Fruit fly (Drosophila melanogaster) ovary, adult (tissue): ENCODE data around the gene AIF.

ENCODE experiments used
- CG17801 ChIP-seq: fragments of 200-800 bp; optimal IDR thresholded peaks from 2 replicates; lab custom pipeline; 2019; ENCODE audit warnings: missing biosample characterization, mild to moderate bottlenecking, missing genetic modification characterization, moderate library complexity; ENCODE audit not compliant: partially characterized antibody

AIF gene

DNA sequence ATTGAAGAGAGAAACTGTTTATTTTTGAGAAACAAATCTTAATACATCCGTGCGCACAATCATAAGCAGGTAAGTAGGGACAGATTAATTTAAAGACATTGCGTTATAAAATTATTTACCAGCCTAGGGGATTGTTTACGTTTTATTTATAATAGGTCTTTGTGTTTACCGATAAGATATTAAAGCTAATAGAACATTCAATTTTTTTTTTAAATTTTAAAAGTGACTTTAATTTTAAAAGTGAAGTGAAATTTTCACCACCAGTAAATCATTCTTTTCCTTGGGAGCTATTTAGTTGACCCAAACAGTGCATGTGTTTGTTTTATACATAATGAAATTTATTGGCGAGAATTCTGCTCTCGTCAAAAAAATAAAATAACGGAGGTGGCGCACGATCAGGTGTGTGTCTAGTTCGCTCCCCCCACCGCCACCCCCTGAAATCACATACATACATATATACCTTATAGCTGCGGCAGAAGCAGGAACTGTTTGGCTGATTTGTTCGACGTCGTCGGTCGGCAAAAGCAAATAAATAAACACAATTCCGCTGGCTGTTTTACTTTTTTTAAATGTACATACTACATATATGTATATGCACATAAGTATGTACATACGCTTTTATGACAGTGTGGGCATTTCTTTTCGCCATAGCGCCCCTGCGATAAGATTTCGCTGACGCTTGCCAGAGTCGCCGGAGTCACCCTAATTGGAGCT lies 24.5 kb downstream of the AIF start:
- TF ChIP-seq CG17801 (GFP tag; lab: Kevin White, UChicago) = peak; percentile 45

DNA sequence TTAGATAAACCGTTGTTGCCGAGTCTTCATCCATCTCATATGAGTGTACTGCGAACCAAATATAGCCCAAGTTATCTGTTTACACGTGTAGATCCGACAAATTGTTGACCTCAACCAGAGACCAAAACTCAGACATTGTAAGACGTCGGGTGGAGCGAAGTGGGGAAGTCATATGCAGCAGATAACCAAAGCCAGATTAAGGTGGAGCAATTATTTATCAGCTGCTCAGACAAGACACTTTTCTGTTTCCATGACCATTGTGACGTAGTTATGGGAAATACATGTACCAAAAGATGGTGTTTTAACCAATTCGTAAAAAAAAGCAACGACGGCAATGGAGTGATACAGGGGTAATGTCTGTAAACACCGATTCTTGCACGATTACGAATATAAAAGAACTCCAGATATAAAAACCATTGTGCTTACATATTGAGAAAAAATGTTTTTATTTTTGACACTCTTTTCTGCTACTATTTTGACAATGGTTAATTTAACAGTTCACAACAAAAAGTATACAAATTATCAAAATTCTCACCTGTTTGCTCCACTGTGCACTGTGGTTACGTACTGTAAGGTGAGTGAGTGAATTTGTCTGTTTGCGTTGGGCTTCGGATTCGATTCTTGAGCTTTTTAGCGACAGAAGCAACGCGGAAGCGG lies 25.9 kb downstream of the AIF start:
- TF ChIP-seq CG17801 (GFP tag; lab: Kevin White, UChicago) = no peak

DNA sequence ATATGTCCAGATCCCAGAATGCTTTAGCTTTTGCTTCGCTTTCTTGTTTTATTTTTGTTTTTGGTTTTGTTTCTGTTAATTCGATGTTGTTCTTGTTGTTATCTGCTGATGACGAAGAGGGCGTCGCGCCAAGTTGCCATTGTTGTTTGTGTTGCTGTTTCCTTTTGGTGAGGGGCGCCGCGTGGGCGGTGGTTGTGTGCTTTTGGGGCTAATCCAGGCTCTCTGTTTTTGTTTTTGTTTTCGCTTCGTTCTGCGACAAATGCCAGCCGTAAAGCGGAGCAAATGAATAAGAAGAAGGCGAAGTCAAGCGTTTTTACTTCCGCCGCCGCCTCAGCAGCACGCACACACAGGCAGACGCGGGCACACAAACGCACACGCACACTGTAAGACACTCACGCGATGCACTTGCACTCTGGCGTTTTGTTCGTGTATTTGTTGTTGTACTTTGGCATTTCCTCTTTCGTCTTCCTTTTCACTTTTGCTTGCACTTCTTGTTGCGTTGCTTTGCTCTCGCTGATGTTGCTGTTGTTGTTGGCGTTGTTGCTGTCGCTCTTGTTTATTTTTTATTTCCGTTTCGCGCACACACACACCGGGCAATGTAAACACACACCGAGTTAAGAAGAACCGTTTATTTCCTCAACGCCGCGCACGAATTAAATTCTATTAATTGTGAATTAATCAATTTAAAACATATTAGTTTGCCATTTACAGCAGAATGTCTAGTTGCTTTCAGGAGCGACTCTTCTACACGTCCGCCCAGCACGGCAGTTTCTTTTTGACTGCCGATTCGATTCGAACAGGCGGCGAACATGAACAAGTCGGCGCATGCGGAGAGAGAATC lies 26.6 kb downstream of the AIF start, which contains the start of gene aop:
TSS of gene aop (minus strand) at position 786 of the 841 bp plus-strand sequence.
- peak; percentile 55 for TF ChIP-seq CG17801 (GFP tag; lab: Kevin White, UChicago)

DNA sequence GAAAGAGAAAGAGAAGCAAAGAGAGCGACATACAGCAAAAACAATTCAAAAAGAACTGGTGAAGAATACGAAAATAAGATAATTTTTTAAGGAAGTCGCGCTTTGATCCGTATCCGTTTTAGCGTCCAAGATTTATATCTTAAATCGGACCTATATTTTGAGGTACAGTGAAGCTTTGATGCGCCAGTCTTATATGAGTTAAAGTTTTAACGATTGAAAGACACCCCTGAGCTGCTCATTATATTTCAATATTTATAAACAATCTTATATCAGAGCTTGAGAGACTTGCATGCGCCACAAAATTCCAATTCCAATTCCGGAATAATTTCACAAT lies 27.2 kb downstream of the AIF start:
- no peak for TF ChIP-seq CG17801 (GFP tag; lab: Kevin White, UChicago)

DNA sequence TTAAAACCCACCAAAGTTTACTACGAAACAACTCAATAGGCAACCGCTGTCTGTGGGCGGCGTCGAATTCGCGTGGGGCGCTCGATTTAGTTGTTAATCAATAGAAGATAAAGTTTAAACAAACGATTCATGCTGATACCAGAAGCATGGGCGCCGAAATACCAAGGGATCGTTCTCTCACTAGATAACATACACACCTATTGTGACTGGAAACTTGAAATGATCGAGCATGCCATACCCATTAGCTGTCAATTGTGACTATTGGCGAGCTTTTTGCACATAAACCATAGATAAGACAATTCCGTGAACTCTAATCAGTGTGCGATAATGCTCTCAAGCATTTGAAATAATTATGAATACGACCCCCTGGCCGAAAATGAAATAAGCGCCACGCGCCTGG lies 27.8 kb downstream of the AIF start:
- TF ChIP-seq CG17801 (GFP tag; lab: Kevin White, UChicago) = no peak

DNA sequence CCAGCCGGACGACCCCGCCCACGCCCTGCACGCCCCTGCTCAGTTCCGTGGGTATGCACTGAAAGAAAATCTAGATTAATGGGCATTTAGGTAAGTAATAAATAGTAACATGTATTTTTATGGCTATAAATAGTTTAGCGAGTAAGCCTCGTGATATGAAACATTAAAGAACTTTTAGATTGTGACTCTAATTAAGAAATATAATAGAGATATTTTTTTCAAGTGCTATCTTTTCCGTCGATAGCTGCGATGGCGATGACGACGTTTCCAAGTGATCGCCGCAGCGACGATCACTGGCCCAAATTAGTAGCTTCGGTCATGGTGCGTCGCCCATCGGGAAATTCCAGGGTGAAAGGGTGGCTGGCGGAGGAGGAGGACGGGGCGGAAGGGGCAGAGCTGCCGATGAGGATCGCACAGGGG lies 28.6 kb downstream of the AIF start:
- TF ChIP-seq CG17801 (GFP tag; lab: Kevin White, UChicago) = no peak

DNA sequence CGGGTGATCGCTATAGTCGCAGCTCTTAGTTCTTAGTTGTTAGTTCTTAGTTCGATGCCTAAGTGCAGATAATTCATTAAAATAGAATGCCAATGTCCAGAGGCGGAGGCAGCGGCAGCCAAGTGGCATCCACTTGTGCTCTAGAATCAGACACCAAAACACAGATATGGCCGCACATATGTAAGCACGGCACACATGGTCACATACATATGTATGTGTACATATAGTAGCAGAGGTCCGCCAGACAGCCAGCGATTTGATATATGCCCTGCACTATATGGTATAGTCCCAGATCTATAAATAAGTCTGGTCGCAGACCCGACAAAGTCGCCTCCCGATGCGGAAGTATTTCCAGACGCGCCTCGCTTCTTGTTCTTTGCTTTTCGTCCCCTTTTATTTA lies 29.1 kb downstream of the AIF start:
- TF ChIP-seq CG17801 (GFP tag; lab: Kevin White, UChicago) = no peak

DNA sequence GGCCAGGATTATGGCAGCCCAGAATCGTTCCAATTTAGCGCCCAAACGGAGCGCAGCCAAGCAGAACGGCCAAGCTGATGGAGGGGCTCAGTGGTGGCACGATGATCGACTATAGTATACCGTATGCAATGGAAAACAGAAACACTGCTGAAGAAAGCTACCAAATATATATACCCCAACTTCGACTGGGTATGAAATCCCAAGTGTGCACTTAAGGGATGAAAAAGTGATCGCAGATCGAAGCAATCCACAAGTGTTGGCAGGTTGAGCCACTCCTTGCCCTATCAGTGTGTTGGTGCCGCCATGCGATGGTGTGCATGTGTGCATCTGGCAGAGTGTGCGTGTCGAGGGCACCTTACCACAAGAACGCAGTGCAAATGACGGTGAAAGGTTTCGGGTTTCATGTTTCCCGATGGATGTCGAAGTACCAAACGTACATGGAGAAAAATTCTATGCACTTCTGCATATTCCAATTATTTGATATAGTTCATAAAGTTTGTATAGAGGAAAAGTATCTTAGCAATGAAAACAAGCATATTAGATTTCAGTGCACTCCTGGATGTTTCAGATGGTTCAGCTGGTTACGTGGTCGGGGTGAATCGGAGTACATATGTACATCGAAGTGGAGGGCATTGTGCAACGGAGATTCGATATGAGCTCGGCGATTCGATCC lies 30.6 kb downstream of the AIF start:
- no peak for TF ChIP-seq CG17801 (GFP tag; lab: Kevin White, UChicago)

DNA sequence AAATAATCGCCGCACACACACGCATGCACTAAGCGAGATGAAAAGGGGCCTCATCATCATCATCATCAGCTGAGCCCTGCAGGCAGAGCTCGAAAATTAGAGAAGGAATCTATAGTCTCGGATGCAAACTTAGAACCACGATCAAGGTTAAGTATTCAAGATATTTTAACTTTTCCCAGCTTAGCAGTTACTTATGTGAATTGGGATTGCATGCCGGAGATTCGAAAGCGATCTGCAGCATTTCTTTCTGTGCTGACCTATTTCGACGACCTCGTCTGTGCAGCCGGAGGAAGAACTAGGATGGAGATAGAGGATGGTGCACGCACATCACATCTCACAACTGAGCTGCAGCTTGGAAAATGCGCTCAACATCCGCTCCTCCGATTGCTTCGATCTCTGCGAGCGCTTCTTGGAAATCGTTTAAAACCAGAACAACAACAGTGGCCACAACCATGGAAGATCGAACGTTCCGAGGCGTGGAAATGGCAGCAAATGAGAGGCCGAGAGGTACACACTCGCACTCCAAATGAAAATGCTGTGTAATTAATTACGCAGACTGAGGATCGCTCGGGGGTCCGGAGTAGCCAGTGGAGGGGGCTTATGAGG lies 31.3 kb downstream of the AIF start:
- no peak for TF ChIP-seq CG17801 (GFP tag; lab: Kevin White, UChicago)

DNA sequence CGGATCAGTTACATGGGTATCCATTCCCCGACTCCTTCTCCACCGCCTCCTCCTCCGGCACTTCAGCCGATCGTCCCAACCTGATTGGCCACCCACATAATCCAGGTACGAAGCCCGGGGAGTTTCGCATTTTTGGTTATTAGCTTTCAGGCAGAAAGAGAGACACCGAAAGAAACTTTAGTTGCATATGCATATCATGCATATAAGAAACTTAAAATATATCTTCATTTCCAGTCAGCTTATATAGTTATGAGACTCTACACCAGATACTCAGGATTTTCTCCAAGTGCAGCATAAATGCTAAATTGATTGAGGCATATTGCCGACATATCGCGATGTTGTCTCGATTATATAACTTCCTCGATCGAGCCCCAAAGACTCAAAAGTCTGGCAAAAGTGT lies 32.6 kb downstream of the AIF start:
- TF ChIP-seq CG17801 (GFP tag; lab: Kevin White, UChicago) = no peak

DNA sequence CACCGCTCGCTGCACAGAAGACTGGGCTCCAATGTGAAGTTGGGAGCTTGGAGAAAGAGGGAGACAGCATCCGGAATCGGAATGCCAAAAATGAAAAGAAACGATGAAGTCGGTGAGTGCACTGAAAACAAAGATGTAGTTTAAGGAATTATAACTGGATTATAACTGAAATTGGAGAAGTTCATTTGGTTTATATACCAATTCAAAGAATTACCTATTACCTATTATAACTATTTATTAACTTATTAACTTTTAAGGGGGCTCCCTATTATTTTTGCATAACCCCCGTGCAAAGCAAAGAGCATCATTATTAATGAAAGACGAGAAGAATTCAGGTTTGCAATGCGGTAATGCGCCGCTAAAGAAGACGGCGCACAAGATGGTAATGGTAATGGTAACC lies 33.1 kb downstream of the AIF start:
- no peak for TF ChIP-seq CG17801 (GFP tag; lab: Kevin White, UChicago)

DNA sequence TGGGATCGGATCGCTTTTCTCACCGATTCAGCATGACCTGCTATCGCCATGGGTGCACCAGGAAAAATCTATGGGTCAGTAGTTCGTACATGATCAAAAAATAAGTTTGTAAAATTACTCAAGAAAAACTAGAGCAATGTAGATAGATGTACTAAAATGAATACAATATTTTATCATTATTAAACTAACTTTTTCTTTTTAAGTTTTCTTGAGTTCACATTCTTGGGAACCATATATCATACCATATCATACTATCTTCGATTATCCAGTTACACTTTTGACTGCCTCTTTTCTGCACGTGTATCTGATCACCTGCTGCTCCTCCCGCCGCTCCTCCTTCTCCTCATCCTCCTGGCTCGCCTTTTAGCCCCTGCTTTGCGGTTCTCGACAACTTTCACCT lies 33.8 kb downstream of the AIF start:
- no peak for TF ChIP-seq CG17801 (GFP tag; lab: Kevin White, UChicago)

DNA sequence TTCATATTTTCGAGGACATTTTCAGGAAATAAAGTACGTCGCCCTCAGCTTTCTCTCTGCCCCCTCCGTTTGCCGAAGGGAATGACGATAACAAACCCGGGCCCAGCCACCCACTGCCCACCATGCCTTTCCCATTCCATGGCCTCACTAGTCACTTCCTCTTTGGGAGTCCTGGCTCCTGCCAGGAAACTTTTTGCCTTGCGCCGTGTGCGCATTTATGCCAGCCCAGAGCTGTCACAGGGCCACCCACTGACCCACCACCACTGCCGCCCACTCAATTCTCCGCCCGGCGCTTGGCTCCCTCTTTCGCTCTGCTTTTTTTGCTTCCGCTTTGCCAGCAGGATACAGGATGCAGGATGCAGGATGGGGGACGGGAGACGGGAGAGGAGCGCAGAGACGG lies 35.9 kb downstream of the AIF start:
- TF ChIP-seq CG17801 (GFP tag; lab: Kevin White, UChicago) = no peak

DNA sequence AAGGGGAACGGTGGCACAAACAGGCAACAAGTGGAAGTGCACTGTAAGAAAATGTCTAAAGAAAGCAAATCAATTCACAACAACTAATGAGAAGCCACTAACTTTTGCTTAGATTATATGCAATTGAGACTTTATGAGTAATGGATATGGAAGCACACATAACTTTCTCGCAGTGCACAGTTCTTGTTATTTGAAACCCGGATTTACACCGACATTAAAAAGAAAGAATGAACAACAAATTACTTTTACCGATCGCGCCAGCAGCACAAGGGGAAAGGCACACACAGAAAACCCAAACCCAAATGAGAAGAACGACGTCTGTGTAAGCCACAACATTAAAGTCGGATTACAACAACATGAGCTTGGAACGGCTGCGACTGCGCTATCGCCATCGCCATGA lies 37.5 kb downstream of the AIF start:
- no peak for TF ChIP-seq CG17801 (GFP tag; lab: Kevin White, UChicago)

DNA sequence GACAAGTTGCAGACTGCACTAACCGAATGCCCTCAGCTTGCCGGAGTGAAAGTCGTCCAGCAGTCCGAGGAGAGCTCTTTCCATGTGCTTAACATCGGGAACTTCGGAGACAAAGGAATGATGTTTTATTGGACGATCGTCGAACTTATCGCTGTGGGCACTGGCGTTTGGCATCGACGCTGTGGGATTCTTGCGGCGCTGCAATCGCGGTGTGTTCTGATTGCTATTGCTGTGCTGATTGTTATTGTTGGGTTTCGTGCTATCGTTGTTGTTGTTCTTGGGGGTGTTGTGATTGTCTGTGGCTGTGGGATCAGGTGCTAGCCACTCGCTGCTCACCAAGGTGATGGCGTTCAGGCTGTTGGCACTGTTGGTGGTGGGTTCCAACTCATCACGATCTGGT lies 39.1 kb downstream of the AIF start:
- no peak for TF ChIP-seq CG17801 (GFP tag; lab: Kevin White, UChicago)
